Worm (Caenorhabditis elegans): ENCODE measurements around the gene pro-1.
"Not testable (repeated sequence)": the region's sequence is repeated elsewhere in the genome, so short reads cannot be mapped to it uniquely, and the experiment has no call there.

pro-1 gene

DNA sequence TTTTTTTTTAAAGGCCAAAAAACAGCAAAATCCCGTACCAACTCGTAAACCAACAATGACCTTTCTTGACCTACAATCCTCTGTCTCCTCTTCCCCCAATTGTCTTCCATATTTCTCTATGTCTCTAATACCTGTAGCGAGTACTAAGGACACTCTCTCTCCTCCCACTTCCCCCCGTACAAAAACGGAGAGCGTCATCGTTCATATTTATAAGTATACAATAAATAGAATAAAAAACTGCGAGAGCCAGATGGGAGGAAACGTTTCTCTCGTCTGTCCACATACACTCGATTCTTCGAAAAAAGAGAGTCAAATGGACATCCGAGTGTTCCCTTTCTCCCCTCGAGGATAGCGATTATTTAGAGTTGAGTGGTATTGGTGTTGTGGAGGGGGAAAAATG, 37.1 kb downstream of the pro-1 start:
- TF ChIP-seq flt-1 (GFP tag; IDR thresholded peaks at IDR 0.05) (no peak), cog-1 (tag; optimal IDR thresholded peaks at IDR 0.05) (no peak), ztf-23 (GFP tag; IDR thresholded peaks at IDR 0.05) (no peak)

DNA sequence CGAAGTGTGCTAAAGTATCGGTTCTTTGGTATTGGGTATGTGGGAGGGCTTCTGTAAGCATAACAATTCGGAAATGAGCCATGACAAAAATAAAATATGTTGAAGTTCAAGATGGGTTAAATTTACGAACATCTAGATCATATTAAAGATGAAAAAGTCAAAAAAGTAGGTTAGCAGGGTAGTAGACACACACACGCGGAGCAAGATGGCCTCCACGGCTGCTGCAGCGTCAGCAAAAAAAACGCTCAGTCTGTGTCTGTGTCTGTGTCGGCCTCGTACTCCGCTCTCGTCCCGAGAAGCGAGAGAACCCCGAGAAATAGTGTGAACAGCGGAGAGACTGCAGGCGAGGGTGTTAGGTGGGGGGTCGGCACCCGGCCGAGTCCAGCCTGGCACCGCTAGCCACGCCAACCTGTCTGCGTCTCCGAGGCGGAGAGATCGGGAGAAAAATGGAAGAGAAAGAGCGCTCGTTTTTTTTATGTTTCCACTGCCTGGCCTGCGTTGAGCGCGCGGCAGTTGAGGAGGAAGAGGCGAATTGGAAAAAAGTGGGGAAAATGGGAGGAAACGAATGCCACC, 39.2 kb downstream of the pro-1 start, which contains the start of gene myrf-1:
Gene myrf-1, minus strand, starts transcription at position 51 of the 573 bp plus-strand sequence.
- TF ChIP-seq tab-1 (GFP tag; IDR thresholded peaks at IDR 0.05) (0 out of 2 replicates have a peak, but pooled peaks have one; percentile 67), flt-1 (GFP tag; IDR thresholded peaks at IDR 0.05) (0 out of 2 replicates have a peak, but pooled peaks have one; percentile 6), T22C8.4 (GFP tag; IDR thresholded peaks at IDR 0.05) (no peak), med-1 (GFP tag; optimal IDR thresholded peaks at IDR 0.05; ENCODE audit: insufficient read depth) (no peak), ztf-29 (GFP tag; IDR thresholded peaks at IDR 0.05) (no peak), ref-1 (GFP tag; conservative IDR thresholded peaks at IDR 0.05) (no peak), ztf-23 (GFP tag; IDR thresholded peaks at IDR 0.05) (peak; percentile 56; the same call in 1 of the 2 replicates), klf-2 (GFP tag; conservative IDR thresholded peaks at IDR 0.05) (no peak), cog-1 (tag; optimal IDR thresholded peaks at IDR 0.05) (peak; percentile 72)

DNA sequence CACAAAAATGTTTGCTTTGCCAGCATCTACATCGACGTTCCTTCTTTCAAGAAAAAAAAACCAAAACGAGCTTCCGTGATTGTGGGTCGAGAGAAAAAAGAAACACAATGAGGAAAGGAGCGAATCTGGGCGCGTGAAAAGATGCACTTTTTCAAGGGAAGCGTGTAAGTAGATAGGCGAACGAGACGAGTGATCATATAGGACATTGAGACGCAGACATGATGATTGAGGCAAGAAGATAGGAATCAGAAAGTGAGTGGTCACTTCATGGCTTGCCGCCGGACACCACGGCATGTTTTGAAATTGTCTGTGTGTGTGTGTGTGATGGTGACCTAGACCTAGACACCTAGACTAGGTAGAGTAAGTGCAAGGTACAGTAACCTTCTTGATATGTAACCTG, 40.2 kb downstream of the pro-1 start:
- TF ChIP-seq ztf-23 (GFP tag; IDR thresholded peaks at IDR 0.05) (no peak), flt-1 (GFP tag; IDR thresholded peaks at IDR 0.05) (no peak), med-1 (GFP tag; optimal IDR thresholded peaks at IDR 0.05; ENCODE audit: insufficient read depth) (no peak), cog-1 (tag; optimal IDR thresholded peaks at IDR 0.05) (no peak), ztf-29 (GFP tag; IDR thresholded peaks at IDR 0.05) (no peak), T22C8.4 (GFP tag; IDR thresholded peaks at IDR 0.05) (no peak)

DNA sequence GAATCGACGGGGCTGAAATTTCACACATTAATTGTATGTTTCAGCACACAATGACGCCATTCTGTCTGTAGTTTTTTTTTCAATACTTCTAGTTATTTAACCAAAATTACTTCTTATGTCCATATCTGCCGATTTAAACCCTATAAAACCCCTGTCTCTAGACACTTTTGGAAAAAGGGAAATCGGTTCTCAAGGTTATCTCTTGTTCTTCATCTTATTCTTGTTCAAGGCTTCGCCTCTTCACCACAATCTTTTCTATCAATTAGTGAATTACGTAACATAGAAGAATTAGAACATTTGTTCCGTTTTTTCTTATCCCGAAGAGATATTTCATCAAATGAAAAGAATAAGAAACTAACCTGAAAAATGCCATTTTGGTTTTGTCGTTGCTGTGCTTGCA, 41.1 kb downstream of the pro-1 start:
- no peak for TF ChIP-seq cog-1 (tag; optimal IDR thresholded peaks at IDR 0.05)
- no peak for TF ChIP-seq med-1 (GFP tag; optimal IDR thresholded peaks at IDR 0.05; ENCODE audit: insufficient read depth)
- no peak for TF ChIP-seq ztf-23 (GFP tag; IDR thresholded peaks at IDR 0.05)
- no peak for TF ChIP-seq flt-1 (GFP tag; IDR thresholded peaks at IDR 0.05)
- TF ChIP-seq klf-2 (GFP tag; conservative IDR thresholded peaks at IDR 0.05): no peak
- TF ChIP-seq tab-1 (GFP tag; IDR thresholded peaks at IDR 0.05): no peak
- no peak for TF ChIP-seq ztf-29 (GFP tag; IDR thresholded peaks at IDR 0.05)
- TF ChIP-seq T22C8.4 (GFP tag; IDR thresholded peaks at IDR 0.05): no peak
- no peak for TF ChIP-seq ref-1 (GFP tag; conservative IDR thresholded peaks at IDR 0.05)

DNA sequence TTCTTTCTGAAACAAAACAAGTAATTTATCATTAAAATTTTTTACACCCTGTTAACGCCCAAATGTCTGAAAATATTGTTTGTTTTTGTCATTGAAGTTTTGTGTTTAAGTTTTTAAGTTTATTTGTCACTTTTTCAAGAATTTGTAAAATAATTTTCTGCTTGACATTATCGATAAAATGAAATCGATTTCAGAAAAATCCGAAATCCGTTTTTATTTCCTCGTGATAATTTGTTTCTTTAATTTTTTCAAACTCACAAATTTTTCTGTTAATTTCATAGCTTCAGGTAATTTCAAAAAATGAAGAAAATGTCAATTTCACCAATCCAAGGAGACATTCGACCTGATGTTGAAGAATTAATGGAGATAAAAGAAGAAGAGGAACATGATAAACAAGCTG, 45.9 kb downstream of the pro-1 start, which contains the start of gene ZK666.12:
Gene ZK666.12, plus strand, starts transcription at position 301 of the 400 bp plus-strand sequence.
- TF ChIP-seq med-1 (GFP tag; optimal IDR thresholded peaks at IDR 0.05; ENCODE audit: insufficient read depth): no peak
- no peak for TF ChIP-seq cog-1 (tag; optimal IDR thresholded peaks at IDR 0.05)
- TF ChIP-seq ztf-23 (GFP tag; IDR thresholded peaks at IDR 0.05): no peak
- TF ChIP-seq klf-2 (GFP tag; conservative IDR thresholded peaks at IDR 0.05): no peak
- no peak for TF ChIP-seq flt-1 (GFP tag; IDR thresholded peaks at IDR 0.05)
- no peak for TF ChIP-seq T22C8.4 (GFP tag; IDR thresholded peaks at IDR 0.05)
- no peak for TF ChIP-seq ref-1 (GFP tag; conservative IDR thresholded peaks at IDR 0.05)
- TF ChIP-seq tab-1 (GFP tag; IDR thresholded peaks at IDR 0.05): no peak
- TF ChIP-seq ztf-29 (GFP tag; IDR thresholded peaks at IDR 0.05): no peak

DNA sequence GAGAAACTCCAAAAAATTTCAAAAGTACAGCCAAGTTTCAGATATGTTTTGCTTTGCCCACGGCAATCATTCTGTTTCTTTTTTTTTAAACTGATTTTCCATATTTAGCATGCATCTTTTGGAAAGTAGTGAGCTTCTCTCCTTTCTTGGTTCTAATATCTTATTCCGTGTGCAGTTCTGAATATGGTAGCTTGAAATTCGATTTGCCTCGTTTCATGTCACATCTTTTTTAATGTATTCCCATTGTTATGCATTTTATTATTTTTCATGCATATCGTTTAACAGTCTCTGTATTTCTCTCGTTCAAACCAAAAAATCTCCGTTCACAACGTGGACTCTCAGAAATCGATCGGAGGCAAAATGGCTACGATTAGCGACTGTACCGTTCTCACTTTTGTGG, 47.3 kb downstream of the pro-1 start, which contains the start of gene ZK666.14:
Gene ZK666.14, plus strand, starts transcription at position 301 of the 400 bp plus-strand sequence.
- TF ChIP-seq tab-1 (GFP tag; IDR thresholded peaks at IDR 0.05) (no peak), klf-2 (GFP tag; conservative IDR thresholded peaks at IDR 0.05) (no peak), T22C8.4 (GFP tag; IDR thresholded peaks at IDR 0.05) (no peak), flt-1 (GFP tag; IDR thresholded peaks at IDR 0.05) (no peak), med-1 (GFP tag; optimal IDR thresholded peaks at IDR 0.05; ENCODE audit: insufficient read depth) (no peak), cog-1 (tag; optimal IDR thresholded peaks at IDR 0.05) (no peak), ztf-23 (GFP tag; IDR thresholded peaks at IDR 0.05) (no peak), ztf-29 (GFP tag; IDR thresholded peaks at IDR 0.05) (no peak), ref-1 (GFP tag; conservative IDR thresholded peaks at IDR 0.05) (no peak)

DNA sequence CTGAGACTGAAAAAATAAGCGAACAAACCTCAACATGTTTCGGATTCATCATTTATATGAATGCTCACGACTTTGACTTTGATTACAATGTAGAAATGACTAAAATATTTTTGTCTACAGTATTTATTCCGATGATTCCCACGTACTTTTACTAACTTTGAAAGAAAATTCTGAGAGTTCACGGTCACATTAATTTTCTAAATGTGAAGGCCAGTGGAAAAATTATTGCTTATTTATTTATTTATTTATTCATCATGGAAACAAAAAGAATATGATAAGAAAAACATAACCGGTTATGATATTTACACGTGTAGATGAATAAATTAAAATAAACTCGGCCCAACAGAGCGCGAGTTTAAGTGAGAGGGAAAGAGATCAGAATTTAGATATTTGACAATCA, 48.8 kb downstream of the pro-1 start, which contains the start of gene ZK666.8:
Gene ZK666.8, minus strand, starts transcription at position 101 of the 400 bp plus-strand sequence.
- TF ChIP-seq cog-1 (tag; optimal IDR thresholded peaks at IDR 0.05); ztf-23 (GFP tag; IDR thresholded peaks at IDR 0.05); T22C8.4 (GFP tag; IDR thresholded peaks at IDR 0.05): not testable (repeated sequence)

DNA sequence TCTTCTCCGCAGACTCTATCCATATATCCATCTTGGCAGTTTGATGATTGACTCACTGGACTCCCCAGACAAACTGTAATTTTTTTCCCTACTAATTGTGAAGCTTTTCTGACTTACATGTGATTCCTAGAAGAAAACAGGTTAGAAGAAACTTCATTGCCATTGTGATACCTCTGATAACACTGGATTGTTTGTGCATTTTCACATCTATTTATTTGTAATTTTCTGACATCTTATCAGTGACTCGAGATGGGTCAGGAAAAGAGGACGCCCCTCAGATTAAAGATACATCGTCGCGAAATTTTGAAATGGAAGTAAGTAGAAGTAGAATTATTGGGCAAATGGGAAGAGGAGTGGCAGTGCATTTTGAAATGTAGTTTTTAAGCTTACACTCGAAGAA, 51.5 kb downstream of the pro-1 start, which contains the start of gene clec-61:
Gene clec-61, minus strand, starts transcription at position 209 of the 400 bp plus-strand sequence.
- no peak for TF ChIP-seq med-1 (GFP tag; optimal IDR thresholded peaks at IDR 0.05; ENCODE audit: insufficient read depth)
- TF ChIP-seq ref-1 (GFP tag; conservative IDR thresholded peaks at IDR 0.05): no peak
- no peak for TF ChIP-seq klf-2 (GFP tag; conservative IDR thresholded peaks at IDR 0.05)
- TF ChIP-seq ztf-29 (GFP tag; IDR thresholded peaks at IDR 0.05): no peak
- TF ChIP-seq tab-1 (GFP tag; IDR thresholded peaks at IDR 0.05): no peak
- no peak for TF ChIP-seq ztf-23 (GFP tag; IDR thresholded peaks at IDR 0.05)
- TF ChIP-seq T22C8.4 (GFP tag; IDR thresholded peaks at IDR 0.05): no peak
- no peak for TF ChIP-seq flt-1 (GFP tag; IDR thresholded peaks at IDR 0.05)
- TF ChIP-seq cog-1 (tag; optimal IDR thresholded peaks at IDR 0.05): no peak

Data from whole organism, midembryonic.